Worm (Caenorhabditis elegans): ENCODE data around the gene dylt-2.

The dylt-2 gene

ce11 chrX:8926341-8926740 lies 13.6 kb downstream of the dylt-2 start:
- TF ChIP-seq ZK546.5 (tag; optimal IDR thresholded peaks at IDR 0.05): no peak
- peak; percentile 2 for TF ChIP-seq nhr-11 (tag; optimal IDR thresholded peaks at IDR 0.05)
- no peak for TF ChIP-seq nhr-25 (tag; optimal IDR thresholded peaks at IDR 0.05)
- TF ChIP-seq alr-1 (tag; optimal IDR thresholded peaks at IDR 0.05): no peak
- no peak for TF ChIP-seq zag-1 (tag; optimal IDR thresholded peaks at IDR 0.05)

- TF ChIP-seq nhr-23 (tag; optimal IDR thresholded peaks at IDR 0.05) (no peak), ztf-4 (tag; optimal IDR thresholded peaks at IDR 0.05) (no peak), nhr-10 (tag; optimal IDR thresholded peaks at IDR 0.05) (no peak), elt-3 (tag; optimal IDR thresholded peaks at IDR 0.05) (no peak), ZK546.5 (tag; optimal IDR thresholded peaks at IDR 0.05) (no peak), R02D3.7 (tag; optimal IDR thresholded peaks at IDR 0.05) (no peak), lin-13 (GFP tag; optimal IDR thresholded peaks at IDR 0.05) (no peak), lin-11 (tag; optimal IDR thresholded peaks at IDR 0.05) (no peak), nhr-11 (tag; optimal IDR thresholded peaks at IDR 0.05) (no peak), ztf-11 (tag; optimal IDR thresholded peaks at IDR 0.05) (no peak), crh-2 (tag; optimal IDR thresholded peaks at IDR 0.05) (no peak)
Observed at ce11 chrX:8925443-8925842, 14.5 kb downstream of the dylt-2 start.

ce11 chrX:8921221-8921620 lies 18.7 kb downstream of the dylt-2 start:
- TF ChIP-seq nhr-10 (tag; optimal IDR thresholded peaks at IDR 0.05) (no peak), nhr-25 (tag; optimal IDR thresholded peaks at IDR 0.05) (no peak), mdl-1 (tag; optimal IDR thresholded peaks at IDR 0.05) (no peak), aly-2 (tag; optimal IDR thresholded peaks at IDR 0.05) (no peak), C34F6.9 (tag; optimal IDR thresholded peaks at IDR 0.05) (no peak), ceh-16 (tag; optimal IDR thresholded peaks at IDR 0.05) (no peak), lin-13 (GFP tag; optimal IDR thresholded peaks at IDR 0.05) (no peak), ztf-1 (GFP tag; conservative IDR thresholded peaks at IDR 0.05) (no peak), mab-5 (tag; optimal IDR thresholded peaks at IDR 0.05) (no peak), ama-1 (optimal IDR thresholded peaks at IDR 0.05) (no peak), ZK546.5 (tag; optimal IDR thresholded peaks at IDR 0.05) (no peak), dmd-4 (tag; optimal IDR thresholded peaks at IDR 0.05) (no peak), sem-4 (tag; optimal IDR thresholded peaks at IDR 0.05) (no peak), sma-9 (GFP tag; optimal IDR thresholded peaks at IDR 0.05) (no peak), sma-9 (tag; optimal IDR thresholded peaks at IDR 0.05) (no peak), Y55F3AM.14 (GFP tag; optimal IDR thresholded peaks at IDR 0.05) (no peak), blmp-1 (tag; optimal IDR thresholded peaks at IDR 0.05; ENCODE audit: insufficient read depth) (no peak)

ce11 chrX:8919323-8919722 lies 20.6 kb downstream of the dylt-2 start, which contains the start of gene nlp-14:
Gene nlp-14 (minus strand): TSS chrX:8919423.
- TF ChIP-seq sma-9 (GFP tag; optimal IDR thresholded peaks at IDR 0.05): no peak
- TF ChIP-seq sma-9 (tag; optimal IDR thresholded peaks at IDR 0.05): no peak
- no peak for TF ChIP-seq unc-55 (GFP tag; optimal IDR thresholded peaks at IDR 0.05)
- no peak for TF ChIP-seq mbf-1 (tag; optimal IDR thresholded peaks at IDR 0.05)
- no peak for TF ChIP-seq nhr-12 (tag; optimal IDR thresholded peaks at IDR 0.05)
- no peak for TF ChIP-seq Y55F3AM.14 (GFP tag; optimal IDR thresholded peaks at IDR 0.05)
- no peak for TF ChIP-seq ztf-4 (tag; optimal IDR thresholded peaks at IDR 0.05)
- no peak for TF ChIP-seq nhr-11 (tag; optimal IDR thresholded peaks at IDR 0.05)
- no peak for TF ChIP-seq nhr-77 (tag; optimal IDR thresholded peaks at IDR 0.05)
- TF ChIP-seq zag-1 (tag; optimal IDR thresholded peaks at IDR 0.05): no peak
- TF ChIP-seq R02D3.7 (tag; optimal IDR thresholded peaks at IDR 0.05): no peak

ce11 chrX:8918792-8919191 lies 21.2 kb downstream of the dylt-2 start:
- TF ChIP-seq lsy-2 (tag; optimal IDR thresholded peaks at IDR 0.05) (peak in 1 of 2 experiments; percentile 8), sem-4 (tag; optimal IDR thresholded peaks at IDR 0.05) (peak; percentile 63), ceh-82 (tag; optimal IDR thresholded peaks at IDR 0.05) (no peak), sma-9 (GFP tag; optimal IDR thresholded peaks at IDR 0.05) (peak; percentile 35), sma-9 (tag; optimal IDR thresholded peaks at IDR 0.05) (no peak), elt-3 (tag; optimal IDR thresholded peaks at IDR 0.05) (no peak)

- no peak for TF ChIP-seq unc-39 (tag; optimal IDR thresholded peaks at IDR 0.05)
- TF ChIP-seq crh-2 (tag; optimal IDR thresholded peaks at IDR 0.05): no peak
- TF ChIP-seq nhr-21 (tag; optimal IDR thresholded peaks at IDR 0.05): no peak
- no peak for TF ChIP-seq F13H6.1 (tag; optimal IDR thresholded peaks at IDR 0.05)
- TF ChIP-seq nhr-12 (tag; optimal IDR thresholded peaks at IDR 0.05): no peak
- no peak for TF ChIP-seq mab-5 (tag; optimal IDR thresholded peaks at IDR 0.05)
- TF ChIP-seq ztf-1 (GFP tag; conservative IDR thresholded peaks at IDR 0.05): no peak
- no peak for TF ChIP-seq nhr-25 (tag; optimal IDR thresholded peaks at IDR 0.05)
- no peak for TF ChIP-seq peb-1 (tag; optimal IDR thresholded peaks at IDR 0.05)
- TF ChIP-seq nhr-10 (tag; optimal IDR thresholded peaks at IDR 0.05): no peak
- TF ChIP-seq elt-1 (tag; optimal IDR thresholded peaks at IDR 0.05): no peak
- no peak for TF ChIP-seq ZK546.5 (tag; optimal IDR thresholded peaks at IDR 0.05)
- no peak for TF ChIP-seq lsy-2 (tag; optimal IDR thresholded peaks at IDR 0.05)
- no peak for TF ChIP-seq R02D3.7 (tag; optimal IDR thresholded peaks at IDR 0.05)
- TF ChIP-seq sem-4 (tag; optimal IDR thresholded peaks at IDR 0.05): no peak
- TF ChIP-seq ztf-4 (tag; optimal IDR thresholded peaks at IDR 0.05): no peak
- TF ChIP-seq Y55F3AM.14 (GFP tag; optimal IDR thresholded peaks at IDR 0.05): no peak
Observed at ce11 chrX:8917730-8918129, 22.2 kb downstream of the dylt-2 start.

Measured in whole organism, L2 larva.